Worm (Caenorhabditis elegans) whole organism, mixed stage, embryonic: ENCODE data around the gene atp-5.
A peak's percentile ranks its signal among the peaks of the same experiment; 100 is the strongest.

ENCODE experiments used
- M03D4.4 ChIP-seq: sonication (generic microtip); optimal IDR thresholded peaks from 2 replicates; lab custom pipeline; 2017; ENCODE audit warnings: mild to moderate bottlenecking, missing genetic modification characterization, missing compliant biosample characterization
- bed-3 ChIP-seq: fragments of 200-800 bp; sonication (Bioruptor generic); optimal IDR thresholded peaks from 3 replicates; lab custom pipeline; 2018; ENCODE audit warnings: mild to moderate bottlenecking, missing genetic modification characterization, moderate library complexity, missing compliant biosample characterization
- blmp-1 ChIP-seq: fragments of 150-350 bp; optimal IDR thresholded peaks from 2 replicates; lab custom pipeline; 2014; ENCODE audit warnings: missing biosample characterization, missing genetic modification characterization
- ceh-39 ChIP-seq: fragments of 150-350 bp; optimal IDR thresholded peaks from 2 replicates; lab custom pipeline; 2014; ENCODE audit warnings: missing biosample characterization, missing genetic modification characterization
- ceh-43 ChIP-seq: fragments of 200-800 bp; sonication (Bioruptor generic); optimal IDR thresholded peaks from 2 replicates; lab custom pipeline; 2018; ENCODE audit warnings: mild to moderate bottlenecking, missing genetic modification characterization, moderate library complexity, missing compliant biosample characterization
- ceh-83 ChIP-seq: fragments of 200-800 bp; sonication (Bioruptor generic); optimal IDR thresholded peaks from 2 replicates; lab custom pipeline; 2018; ENCODE audit warnings: mild to moderate bottlenecking, missing genetic modification characterization, missing compliant biosample characterization
- ces-1 ChIP-seq: fragments of 150-350 bp; optimal IDR thresholded peaks from 2 replicates; lab custom pipeline; 2014; ENCODE audit warnings: missing biosample characterization, missing genetic modification reagents, missing genetic modification characterization
- cnd-1 ChIP-seq: fragments of 200-800 bp; sonication (Bioruptor generic); optimal IDR thresholded peaks from 2 replicates; lab custom pipeline; 2018; ENCODE audit warnings: mild to moderate bottlenecking, missing genetic modification characterization, missing compliant biosample characterization
- drap-1 ChIP-seq: fragments of 200-800 bp; sonication (Bioruptor generic); optimal IDR thresholded peaks from 3 replicates; lab custom pipeline; 2018; ENCODE audit warnings: mild to moderate bottlenecking, missing genetic modification characterization, missing compliant biosample characterization
- elt-1 ChIP-seq: sonication (generic microtip); optimal IDR thresholded peaks from 2 replicates; lab custom pipeline; 2017; ENCODE audit warnings: missing genetic modification characterization, mild to moderate bottlenecking, missing compliant biosample characterization, antibody characterized with exemption, moderate library complexity, borderline replicate concordance; ENCODE audit not compliant: insufficient read depth
- elt-3 ChIP-seq: fragments of 150-350 bp; optimal IDR thresholded peaks from 2 replicates; lab custom pipeline; 2014; ENCODE audit warnings: missing biosample characterization, missing genetic modification characterization
- flh-1 ChIP-seq: fragments of 200-800 bp; sonication (Bioruptor generic); optimal IDR thresholded peaks from 2 replicates; lab custom pipeline; 2018; ENCODE audit warnings: mild to moderate bottlenecking, missing genetic modification characterization, moderate library complexity, missing compliant biosample characterization
- ham-2 ChIP-seq: fragments of 200-800 bp; sonication (Bioruptor generic); optimal IDR thresholded peaks from 2 replicates; lab custom pipeline; 2018; ENCODE audit warnings: mild to moderate bottlenecking, missing genetic modification characterization, missing compliant biosample characterization
- hlh-1 ChIP-seq: fragments of 150-350 bp; optimal IDR thresholded peaks from 2 replicates; lab custom pipeline; 2014; ENCODE audit warnings: missing biosample characterization, missing genetic modification reagents, missing genetic modification characterization
- lin-13 ChIP-seq: fragments of 150-350 bp; optimal IDR thresholded peaks from 2 replicates; lab custom pipeline; 2014; ENCODE audit warnings: missing biosample characterization, missing genetic modification characterization
- lsy-2 ChIP-seq: fragments of 150-350 bp; optimal IDR thresholded peaks from 2 replicates; lab custom pipeline; 2014; ENCODE audit warnings: missing biosample characterization, missing genetic modification characterization
- mab-5 ChIP-seq: fragments of 150-350 bp; optimal IDR thresholded peaks from 2 replicates; lab custom pipeline; 2014; ENCODE audit warnings: missing biosample characterization, missing genetic modification characterization
- mep-1 ChIP-seq: fragments of 150-350 bp; optimal IDR thresholded peaks from 2 replicates; lab custom pipeline; 2017; ENCODE audit warnings: missing biosample characterization, missing genetic modification reagents, missing genetic modification characterization, inconsistent platforms
- mls-2 ChIP-seq: sonication (generic microtip); optimal IDR thresholded peaks from 2 replicates; lab custom pipeline; 2016; ENCODE audit warnings: mild to moderate bottlenecking, missing genetic modification characterization, moderate library complexity, missing compliant biosample characterization
- nhr-12 ChIP-seq: fragments of 150-350 bp; optimal IDR thresholded peaks from 2 replicates; lab custom pipeline; 2014; ENCODE audit warnings: missing biosample characterization, missing genetic modification characterization
- nhr-2 ChIP-seq: fragments of 150-350 bp; optimal IDR thresholded peaks from 2 replicates; lab custom pipeline; 2014; ENCODE audit warnings: missing biosample characterization, missing genetic modification characterization
- nhr-76 ChIP-seq: sonication (generic microtip); optimal IDR thresholded peaks from 2 replicates; lab custom pipeline; 2017; ENCODE audit warnings: missing biosample characterization, missing genetic modification characterization
- pha-4 ChIP-seq: fragments of 150-350 bp; optimal IDR thresholded peaks from 2 replicates; lab custom pipeline; 2018; ENCODE audit warnings: missing biosample characterization, missing genetic modification reagents, missing genetic modification characterization
- sptf-1 ChIP-seq: sonication (generic microtip); optimal IDR thresholded peaks from 2 replicates; lab custom pipeline; 2017; ENCODE audit warnings: mild to moderate bottlenecking, missing genetic modification characterization, moderate library complexity, missing compliant biosample characterization
- unc-120 ChIP-seq: sonication (generic microtip); optimal IDR thresholded peaks from 2 replicates; lab custom pipeline; 2017; ENCODE audit warnings: missing genetic modification characterization, missing compliant biosample characterization; ENCODE audit not compliant: poor library complexity, severe bottlenecking
- unc-39 ChIP-seq: fragments of 150-350 bp; optimal IDR thresholded peaks from 2 replicates; lab custom pipeline; 2014; ENCODE audit warnings: missing biosample characterization, missing genetic modification characterization
- unc-62 ChIP-seq: fragments of 150-350 bp; optimal IDR thresholded peaks from 2 replicates; lab custom pipeline; 2014; ENCODE audit warnings: missing biosample characterization, missing genetic modification reagents, missing genetic modification characterization
- zip-8 ChIP-seq: fragments of 150-350 bp; optimal IDR thresholded peaks from 2 replicates; lab custom pipeline; 2014; ENCODE audit warnings: missing biosample characterization, missing genetic modification characterization
- ztf-11 ChIP-seq: fragments of 150-350 bp; optimal IDR thresholded peaks from 2 replicates; lab custom pipeline; 2014; ENCODE audit warnings: missing biosample characterization, missing genetic modification characterization

The atp-5 gene

ce11 chrV:11075209-11076027, 48.2 kb downstream of the atp-5 start:
- no peak for TF ChIP-seq lin-13
- TF ChIP-seq drap-1 = peak; percentile 3
- peak; percentile 8 for TF ChIP-seq unc-120

- TF ChIP-seq unc-62 (GFP tag; lab: Kevin White, UChicago) (peak; percentile 6), elt-1 (tag; lab: Kevin White, UChicago) (no peak), ces-1 (GFP tag; lab: Kevin White, UChicago) (no peak), ceh-43 (GFP tag; lab: Kevin White, UChicago) (no peak), mls-2 (tag; lab: Kevin White, UChicago) (no peak), nhr-76 (tag; lab: Kevin White, UChicago) (no peak), blmp-1 (no peak), ham-2 (GFP tag; lab: Kevin White, UChicago) (no peak), lsy-2 (tag; lab: Kevin White, UChicago) (no peak), sptf-1 (no peak), ceh-39 (tag; lab: Kevin White, UChicago) (no peak), flh-1 (GFP tag; lab: Kevin White, UChicago) (no peak), nhr-12 (tag; lab: Kevin White, UChicago) (no peak), elt-3 (no peak), cnd-1 (tag; lab: Kevin White, UChicago) (no peak), ztf-11 (tag; lab: Kevin White, UChicago) (no peak), bed-3 (GFP tag; lab: Kevin White, UChicago) (no peak), mab-5 (tag; lab: Kevin White, UChicago) (no peak), zip-8 (tag; lab: Kevin White, UChicago) (no peak), lin-13 (no peak), nhr-2 (tag; lab: Kevin White, UChicago) (no peak), mep-1 (tag; lab: Kevin White, UChicago) (no peak), M03D4.4 (no peak), hlh-1 (tag; lab: Kevin White, UChicago) (peak; percentile 84), unc-39 (tag; lab: Kevin White, UChicago) (no peak), pha-4 (tag; lab: Kevin White, UChicago) (peak; percentile 3), ceh-83 (GFP tag; lab: Kevin White, UChicago) (no peak), drap-1 (no peak), unc-120 (peak; percentile 93)
- TF ChIP-seq, all 35 proteins: peak for 4
These were observed 49.2 kb downstream of the atp-5 start, which contains the start of gene act-3 for ce11 chrV:11074448-11074847. TSS of gene act-3 (minus strand) at chrV:11074498.

- TF ChIP-seq unc-120 = peak; percentile 36
- TF ChIP-seq cnd-1 (tag; lab: Kevin White, UChicago) = no peak
- TF ChIP-seq, all 35 proteins: peak for 1
These were observed 50.3 kb downstream of the atp-5 start for ce11 chrV:11073354-11073753.
